Fruit fly (Drosophila melanogaster) whole organism, embryonic: ENCODE results near the gene Wwox.

Experiments
- CG10366 ChIP-seq: fragments of 200-800 bp; sonication (Bioruptor generic); IDR thresholded peaks from 2 replicates; pipeline ENCODE4 v1.3.6; 2022; ENCODE audit warnings: missing biosample characterization, missing genetic modification characterization
- CG11085 ChIP-seq: fragments of 200-800 bp; sonication (Bioruptor generic); IDR thresholded peaks from 2 replicates; pipeline ENCODE4 v1.3.6; 2022; ENCODE audit warnings: missing biosample characterization, missing genetic modification characterization
- CG13296 ChIP-seq: fragments of 200-800 bp; sonication (Bioruptor generic); optimal IDR thresholded peaks from 3 replicates; lab custom pipeline; 2018; ENCODE audit warnings: missing biosample characterization, mild to moderate bottlenecking, missing genetic modification characterization
- CG15514 ChIP-seq: fragments of 200-800 bp; sonication (Bioruptor generic); optimal IDR thresholded peaks from 3 replicates; lab custom pipeline; 2017; ENCODE audit warnings: missing biosample characterization, missing genetic modification characterization, mild to moderate bottlenecking, moderate library complexity, missing genetic modification reagents
- CG16863 ChIP-seq: fragments of 200-800 bp; sonication (Bioruptor generic); optimal IDR thresholded peaks from 3 replicates; lab custom pipeline; 2016; ENCODE audit warnings: missing biosample characterization, missing genetic modification characterization
- CG17912 ChIP-seq: fragments of 200-800 bp; sonication (Bioruptor generic); optimal IDR thresholded peaks from 2 replicates; lab custom pipeline; 2018; ENCODE audit warnings: missing biosample characterization, mild to moderate bottlenecking, missing genetic modification characterization
- CG18262 ChIP-seq: fragments of 200-800 bp; optimal IDR thresholded peaks from 3 replicates; lab custom pipeline; 2019; ENCODE audit warnings: missing biosample characterization, mild to moderate bottlenecking, missing genetic modification characterization, moderate library complexity
- CG18476 ChIP-seq: fragments of 200-800 bp; sonication (Bioruptor generic); optimal IDR thresholded peaks from 2 replicates; lab custom pipeline; 2016; ENCODE audit warnings: missing biosample characterization, mild to moderate bottlenecking, missing genetic modification characterization
- CG31441 ChIP-seq: fragments of 200-800 bp; sonication (Bioruptor generic); IDR thresholded peaks from 2 replicates; pipeline ENCODE4 v1.3.6; 2022; ENCODE audit warnings: missing biosample characterization, missing genetic modification characterization
- CG4404 ChIP-seq: fragments of 200-800 bp; sonication (Bioruptor generic); IDR thresholded peaks from 2 replicates; pipeline ENCODE4 v1.3.6; 2022; ENCODE audit warnings: missing biosample characterization, missing genetic modification characterization
- CG6813 ChIP-seq: fragments of 200-800 bp; sonication (Bioruptor generic); optimal IDR thresholded peaks from 2 replicates; lab custom pipeline; 2017; ENCODE audit warnings: missing biosample characterization, missing genetic modification characterization, mild to moderate bottlenecking, moderate library complexity, missing genetic modification reagents
- CG7372 ChIP-seq: fragments of 200-800 bp; sonication (Bioruptor generic); IDR thresholded peaks from 2 replicates; pipeline ENCODE4 v1.3.6; 2022; ENCODE audit warnings: missing biosample characterization, missing genetic modification characterization
- CG7556 ChIP-seq: fragments of 200-800 bp; sonication (Bioruptor generic); optimal IDR thresholded peaks from 2 replicates; lab custom pipeline; 2017; ENCODE audit warnings: missing biosample characterization, mild to moderate bottlenecking, missing genetic modification characterization
- CG7928 ChIP-seq: fragments of 200-800 bp; sonication (Bioruptor generic); optimal IDR thresholded peaks from 2 replicates; lab custom pipeline; 2017; ENCODE audit warnings: missing biosample characterization, mild to moderate bottlenecking, missing genetic modification characterization
- CHES-1-like ChIP-seq: fragments of 200-800 bp; sonication (Bioruptor generic); optimal IDR thresholded peaks from 2 replicates; lab custom pipeline; 2016; ENCODE audit warnings: missing biosample characterization, missing genetic modification characterization
- Dip2 ChIP-seq: fragments of 200-800 bp; sonication (Bioruptor generic); IDR thresholded peaks from 2 replicates; pipeline ENCODE4 v1.3.6; 2022; ENCODE audit warnings: missing biosample characterization, missing genetic modification characterization
- Doc2 ChIP-seq: fragments of 200-800 bp; sonication (Bioruptor generic); IDR thresholded peaks from 2 replicates; pipeline ENCODE4 v1.3.6; 2022; ENCODE audit warnings: missing biosample characterization, missing genetic modification characterization
- Fer1 ChIP-seq: fragments of 200-800 bp; sonication (Bioruptor generic); optimal IDR thresholded peaks from 2 replicates; lab custom pipeline; 2017; ENCODE audit warnings: missing biosample characterization, mild to moderate bottlenecking, missing genetic modification characterization
- Gsc ChIP-seq: fragments of 200-800 bp; sonication (Bioruptor generic); IDR thresholded peaks from 2 replicates; pipeline ENCODE4 v1.3.6; 2022; ENCODE audit warnings: missing biosample characterization, missing genetic modification characterization
- Hmx ChIP-seq: fragments of 200-800 bp; sonication (Bioruptor generic); optimal IDR thresholded peaks from 2 replicates; lab custom pipeline; 2016; ENCODE audit warnings: missing biosample characterization, missing genetic modification characterization
- Lpt ChIP-seq: fragments of >200 bp; optimal IDR thresholded peaks from 2 replicates; lab custom pipeline; 2018; ENCODE audit warnings: missing biosample characterization, missing genetic modification characterization
- MTF-1 ChIP-seq: fragments of 200-800 bp; sonication (Bioruptor generic); optimal IDR thresholded peaks from 2 replicates; lab custom pipeline; 2018; ENCODE audit warnings: missing biosample characterization, mild to moderate bottlenecking, missing genetic modification characterization, borderline replicate concordance
- Mrtf ChIP-seq: fragments of 200-800 bp; sonication (Bioruptor generic); IDR thresholded peaks from 3 replicates; pipeline ENCODE4 v1.3.6; 2022; ENCODE audit warnings: missing biosample characterization, missing genetic modification characterization
- NC2α ChIP-seq: fragments of 200-800 bp; sonication (Bioruptor generic); optimal IDR thresholded peaks from 2 replicates; lab custom pipeline; 2016; ENCODE audit warnings: missing biosample characterization, missing genetic modification characterization
- Side ChIP-seq: fragments of 200-800 bp; sonication (Bioruptor generic); optimal IDR thresholded peaks from 2 replicates; lab custom pipeline; 2016; ENCODE audit warnings: missing biosample characterization, missing genetic modification characterization
- Taf1 ChIP-seq: fragments of 200-800 bp; sonication (Bioruptor generic); IDR thresholded peaks from 2 replicates; pipeline ENCODE4 v1.3.6; 2022; ENCODE audit warnings: missing biosample characterization, missing genetic modification characterization
- Vsx1 ChIP-seq: fragments of 200-800 bp; sonication (Bioruptor generic); optimal IDR thresholded peaks from 2 replicates; lab custom pipeline; 2017; ENCODE audit warnings: missing biosample characterization, mild to moderate bottlenecking, missing genetic modification characterization, missing genetic modification reagents
- Xrp1 ChIP-seq: fragments of 200-800 bp; sonication (Bioruptor generic); IDR thresholded peaks from 2 replicates; pipeline ENCODE4 v1.3.6; 2022; ENCODE audit warnings: missing biosample characterization, missing genetic modification characterization
- amos ChIP-seq: fragments of 200-800 bp; sonication (Bioruptor generic); IDR thresholded peaks from 2 replicates; pipeline ENCODE4 v1.3.6; 2022; ENCODE audit warnings: missing biosample characterization, missing genetic modification characterization; ENCODE audit not compliant: partially characterized antibody
- aop ChIP-seq: fragments of 200-800 bp; sonication (Bioruptor generic); IDR thresholded peaks from 2 replicates; pipeline ENCODE4 v1.3.6; 2022; ENCODE audit warnings: missing biosample characterization, missing genetic modification characterization
- ase ChIP-seq: fragments of 200-800 bp; sonication (Bioruptor generic); IDR thresholded peaks from 3 replicates; pipeline ENCODE4 v1.3.6; 2022; ENCODE audit warnings: missing biosample characterization, missing genetic modification characterization
- ato ChIP-seq: fragments of 200-800 bp; sonication (Bioruptor generic); IDR thresholded peaks from 2 replicates; pipeline ENCODE4 v1.3.6; 2022; ENCODE audit warnings: missing biosample characterization, missing genetic modification characterization; ENCODE audit not compliant: partially characterized antibody
- cwo ChIP-seq: fragments of 200-800 bp; sonication (Bioruptor generic); optimal IDR thresholded peaks from 3 replicates; lab custom pipeline; 2017; ENCODE audit warnings: missing biosample characterization, missing genetic modification characterization, mild to moderate bottlenecking, moderate library complexity, missing genetic modification reagents
- emc ChIP-seq: fragments of 200-800 bp; sonication (Bioruptor generic); optimal IDR thresholded peaks from 2 replicates; lab custom pipeline; 2016; ENCODE audit warnings: missing biosample characterization, missing genetic modification characterization
- exex ChIP-seq: fragments of 200-800 bp; sonication (Bioruptor generic); optimal IDR thresholded peaks from 4 replicates; lab custom pipeline; 2018; ENCODE audit warnings: missing biosample characterization, mild to moderate bottlenecking, missing genetic modification characterization, moderate library complexity
- her ChIP-seq: fragments of 200-800 bp; sonication (Bioruptor generic); optimal IDR thresholded peaks from 2 replicates; lab custom pipeline; 2016; ENCODE audit warnings: missing biosample characterization, missing genetic modification characterization
- jing ChIP-seq: fragments of 200-800 bp; sonication (Bioruptor generic); optimal IDR thresholded peaks from 2 replicates; lab custom pipeline; 2018; ENCODE audit warnings: missing biosample characterization, mild to moderate bottlenecking, missing genetic modification characterization
- lbe ChIP-seq: fragments of 200-800 bp; sonication (Bioruptor generic); optimal IDR thresholded peaks from 2 replicates; lab custom pipeline; 2016; ENCODE audit warnings: missing biosample characterization, mild to moderate bottlenecking, missing genetic modification characterization
- onecut ChIP-seq: fragments of 200-800 bp; sonication (Bioruptor generic); IDR thresholded peaks from 2 replicates; pipeline ENCODE4 v1.3.6; 2022; ENCODE audit warnings: missing biosample characterization, missing genetic modification characterization
- peb ChIP-seq: fragments of 200-800 bp; sonication (Bioruptor generic); IDR thresholded peaks from 2 replicates; pipeline ENCODE4 v1.3.6; 2022; ENCODE audit warnings: missing biosample characterization, missing genetic modification characterization
- pfk ChIP-seq: fragments of 200-800 bp; sonication (Bioruptor generic); optimal IDR thresholded peaks from 2 replicates; lab custom pipeline; 2018; ENCODE audit warnings: missing biosample characterization, mild to moderate bottlenecking, missing genetic modification characterization, moderate library complexity
- rib ChIP-seq: fragments of 200-800 bp; sonication (Bioruptor generic); IDR thresholded peaks from 2 replicates; pipeline ENCODE4 v1.3.6; 2022; ENCODE audit warnings: missing biosample characterization, missing genetic modification characterization
- sens ChIP-seq: fragments of 200-800 bp; sonication (Bioruptor generic); peaks from one replicate; lab custom pipeline; 2016; ENCODE audit warnings: missing biosample characterization, missing genetic modification characterization
- sens-2 ChIP-seq: fragments of 200-800 bp; sonication (Bioruptor generic); IDR thresholded peaks from 2 replicates; pipeline ENCODE4 v1.3.6; 2022; ENCODE audit warnings: missing biosample characterization, missing genetic modification characterization
- seq ChIP-seq: fragments of 200-800 bp; sonication (Bioruptor generic); IDR thresholded peaks from 2 replicates; pipeline ENCODE4 v1.3.6; 2022; ENCODE audit warnings: missing biosample characterization, missing genetic modification characterization
- sug ChIP-seq: fragments of 200-800 bp; optimal IDR thresholded peaks from 2 replicates; lab custom pipeline; 2019; ENCODE audit warnings: missing biosample characterization, mild to moderate bottlenecking, missing genetic modification characterization, moderate library complexity
- tap ChIP-seq: fragments of 200-800 bp; optimal IDR thresholded peaks from 3 replicates; lab custom pipeline; 2019; ENCODE audit warnings: missing biosample characterization, mild to moderate bottlenecking, missing genetic modification characterization, moderate library complexity
- tio ChIP-seq: fragments of 200-800 bp; sonication (Bioruptor generic); optimal IDR thresholded peaks from 2 replicates; lab custom pipeline; 2017; ENCODE audit warnings: missing biosample characterization, missing genetic modification characterization, inconsistent platforms
- ttk ChIP-seq: fragments of 200-800 bp; sonication (Bioruptor generic); IDR thresholded peaks from 2 replicates; pipeline ENCODE4 v2.1.2; 2022; ENCODE audit warnings: missing biosample characterization, missing genetic modification characterization
- zen2 ChIP-seq: fragments of 200-800 bp; sonication (Bioruptor generic); IDR thresholded peaks from 3 replicates; pipeline ENCODE4 v1.3.6; 2022; ENCODE audit warnings: missing biosample characterization, missing genetic modification characterization; ENCODE audit not compliant: partially characterized antibody

The Wwox gene

dm6 chr2L:7957068-7957868 lies 46.8 kb downstream of the Wwox start (continued):
- TF ChIP-seq Xrp1 = peak; percentile 50; the same call in 1 of the 2 replicates
- no peak for TF ChIP-seq rib (GFP tag; lab: Robert Waterston, UW)
- TF ChIP-seq CG31441 (GFP tag; lab: Robert Waterston, UW) = peak; percentile 44; the same call in 1 of the 2 replicates
- TF ChIP-seq Mrtf (GFP tag; lab: Robert Waterston, UW) = 0 out of 3 replicates have a peak, but pooled peaks have one; percentile 10
- TF ChIP-seq sens (GFP tag; lab: Kevin White, UChicago) = peak; percentile 91
- peak; percentile 78 for TF ChIP-seq CG7556 (GFP tag; lab: Kevin White, UChicago)
- TF ChIP-seq peb (GFP tag; lab: Robert Waterston, UW) = no peak
- TF ChIP-seq Taf1 = no peak
- TF ChIP-seq cwo (GFP tag; lab: Kevin White, UChicago) = peak; percentile 61
- TF ChIP-seq amos (GFP tag; lab: Robert Waterston, UW) = no peak
- no peak for TF ChIP-seq CG18476 (GFP tag; lab: Kevin White, UChicago)
- TF ChIP-seq jing (GFP tag; lab: Kevin White, UChicago) = no peak
- TF ChIP-seq CG15514 (GFP tag; lab: Kevin White, UChicago) = peak; percentile 14
- TF ChIP-seq lbe (GFP tag; lab: Kevin White, UChicago) = no peak
- TF ChIP-seq CG10366 = peak; percentile 61
- no peak for TF ChIP-seq ato (GFP tag; lab: Robert Waterston, UW)
- TF ChIP-seq Fer1 (GFP tag; lab: Kevin White, UChicago) = peak; percentile 12
- no peak for TF ChIP-seq zen2 (GFP tag; lab: Robert Waterston, UW)
- peak; percentile 18 for TF ChIP-seq sug (tag; lab: Kevin White, UChicago)
- TF ChIP-seq her (GFP tag; lab: Kevin White, UChicago) = no peak
- TF ChIP-seq Dip2 = no peak
- TF ChIP-seq seq (GFP tag; lab: Robert Waterston, UW) = no peak
- TF ChIP-seq Hmx = no peak
- no peak for TF ChIP-seq CHES-1-like (GFP tag; lab: Kevin White, UChicago)
- TF ChIP-seq CG11085 (GFP tag; lab: Robert Waterston, UW) = no peak
- no peak for TF ChIP-seq tio (GFP tag; lab: Kevin White, UChicago)
- no peak for TF ChIP-seq ttk (GFP tag; lab: Robert Waterston, UW)
- TF ChIP-seq CG6813 (GFP tag; lab: Kevin White, UChicago) = no peak
- TF ChIP-seq tap = no peak
- no peak for TF ChIP-seq CG17912 (GFP tag; lab: Kevin White, UChicago)
- TF ChIP-seq CG7372 = peak; percentile 22; the same call in 1 of the 2 replicates
- no peak for TF ChIP-seq Doc2 (GFP tag; lab: Robert Waterston, UW)
- TF ChIP-seq Lpt (GFP tag; lab: Kevin White, UChicago) = no peak
- TF ChIP-seq ase (GFP tag; lab: Robert Waterston, UW) = no peak
- TF ChIP-seq sens-2 (GFP tag; lab: Robert Waterston, UW) = no peak; the same call in 1 of the 2 replicates
- TF ChIP-seq CG18262 (tag; lab: Kevin White, UChicago) = peak; percentile 61
- no peak for TF ChIP-seq Gsc (GFP tag; lab: Robert Waterston, UW)
- peak; percentile 35 for TF ChIP-seq CG13296
- no peak for TF ChIP-seq aop (GFP tag; lab: Robert Waterston, UW)
- no peak for TF ChIP-seq pfk (GFP tag; lab: Kevin White, UChicago)
- no peak for TF ChIP-seq MTF-1 (GFP tag; lab: Kevin White, UChicago)
- peak; percentile 69 for TF ChIP-seq onecut (GFP tag; lab: Robert Waterston, UW)
- peak; percentile 32 for TF ChIP-seq CG16863
- no peak for TF ChIP-seq emc (GFP tag; lab: Kevin White, UChicago)
- no peak for TF ChIP-seq NC2α (GFP tag; lab: Kevin White, UChicago)
- peak; percentile 10 for TF ChIP-seq Vsx1
- no peak for TF ChIP-seq Side (GFP tag; lab: Kevin White, UChicago)
- TF ChIP-seq exex (tag; lab: Kevin White, UChicago) = no peak
- TF ChIP-seq CG7928 (GFP tag; lab: Kevin White, UChicago) = no peak
- TF ChIP-seq CG4404 = no peak
